Fruit fly (Drosophila melanogaster) whole organism, prepupa: Measurements from ENCODE around the gene BckdhA.

Experiments
- CG11294 ChIP-seq: fragments of 200-800 bp; sonication (Bioruptor generic); IDR thresholded peaks from 2 replicates; pipeline ENCODE4 v1.3.6; 2022; ENCODE audit warnings: missing biosample characterization, missing genetic modification characterization
- CG34406 ChIP-seq: fragments of 200-800 bp; sonication (Bioruptor generic); optimal IDR thresholded peaks from 3 replicates; lab custom pipeline; 2016; ENCODE audit warnings: missing biosample characterization, missing genetic modification characterization
- CG9139 ChIP-seq: fragments of 200-800 bp; sonication (Bioruptor generic); optimal IDR thresholded peaks from 3 replicates; lab custom pipeline; 2017; ENCODE audit warnings: missing biosample characterization, mild to moderate bottlenecking, missing genetic modification characterization
- Hr38 ChIP-seq: sonication (Bioruptor generic); optimal IDR thresholded peaks from 2 replicates; lab custom pipeline; 2016; ENCODE audit warnings: missing biosample characterization, missing genetic modification characterization
- fd85E ChIP-seq: fragments of 200-800 bp; sonication (Bioruptor generic); optimal IDR thresholded peaks from 3 replicates; lab custom pipeline; 2016; ENCODE audit warnings: missing biosample characterization, missing genetic modification characterization
- fkh ChIP-seq: fragments of 200-800 bp; sonication (Bioruptor generic); optimal IDR thresholded peaks from 3 replicates; lab custom pipeline; 2017; ENCODE audit warnings: missing biosample characterization, mild to moderate bottlenecking, missing genetic modification characterization, moderate library complexity
- net ChIP-seq: fragments of 200-800 bp; sonication (Bioruptor generic); optimal IDR thresholded peaks from 3 replicates; lab custom pipeline; 2016; ENCODE audit warnings: missing biosample characterization, missing genetic modification characterization
- pdm3 ChIP-seq: fragments of 200-800 bp; sonication (Bioruptor generic); optimal IDR thresholded peaks from 3 replicates; lab custom pipeline; 2016; ENCODE audit warnings: missing biosample characterization, missing genetic modification characterization
- spab ChIP-seq: fragments of 200-800 bp; sonication (Bioruptor generic); optimal IDR thresholded peaks from 2 replicates; lab custom pipeline; 2017; ENCODE audit warnings: missing biosample characterization, mild to moderate bottlenecking, missing genetic modification characterization, missing genetic modification reagents

DNA sequence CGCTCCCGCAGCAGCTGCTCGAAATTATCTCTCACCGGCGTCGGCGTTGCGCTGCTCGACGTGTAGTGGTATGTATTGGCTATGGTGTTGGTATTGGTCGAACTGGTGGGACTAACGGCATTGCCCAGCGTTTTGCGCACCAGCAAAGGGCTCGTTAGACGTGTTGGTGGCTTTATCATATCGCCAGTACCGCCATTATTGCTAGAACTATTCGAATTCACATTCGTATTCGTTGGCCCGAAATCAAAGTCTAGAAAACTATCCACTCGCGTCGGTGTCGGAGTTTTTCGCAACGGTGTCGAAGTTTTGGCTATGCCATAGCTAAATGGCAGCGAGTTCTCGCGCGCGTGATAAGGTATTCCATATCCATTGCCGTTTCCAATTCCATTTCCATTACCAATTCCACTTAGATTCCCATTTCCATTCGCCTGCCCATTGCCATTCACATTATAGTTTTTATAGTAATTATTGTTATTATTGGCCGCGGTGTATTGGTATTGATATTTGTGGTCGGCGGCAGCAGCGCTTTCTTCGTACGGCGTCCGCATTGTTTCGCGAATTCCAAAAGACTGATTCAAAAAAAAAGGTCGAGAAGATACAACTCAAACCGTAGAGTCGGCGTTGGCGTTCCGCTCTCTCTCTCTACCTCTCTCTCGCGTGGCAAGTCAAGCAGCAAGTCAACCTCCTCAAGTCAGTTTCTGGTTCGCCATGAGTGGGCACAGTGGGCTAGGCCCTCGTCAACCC lies 23.0 kb upstream of the BckdhA start, which contains the start of gene by:
- TF ChIP-seq Hr38 (GFP tag; lab: Kevin White, UChicago): no peak
- TF ChIP-seq CG11294: no peak
- no peak for TF ChIP-seq pdm3 (GFP tag; lab: Kevin White, UChicago)
- no peak for TF ChIP-seq fd85E (GFP tag; lab: Kevin White, UChicago)
- TF ChIP-seq CG9139: no peak
- no peak for TF ChIP-seq fkh (GFP tag; lab: Kevin White, UChicago)
- TF ChIP-seq CG34406 (GFP tag; lab: Kevin White, UChicago): no peak
- no peak for TF ChIP-seq net (GFP tag; lab: Kevin White, UChicago)
- TF ChIP-seq spab: no peak
